Worm (Caenorhabditis elegans) whole organism, L4 larva: ENCODE measurements around the gene tsn-1.

Experiments used
- D1046.2 ChIP-seq: fragments of 200-800 bp; sonication (Bioruptor generic); IDR thresholded peaks from 2 replicates; pipeline ENCODE4 v1.3.6; 2022; ENCODE audit warnings: missing genetic modification characterization, missing compliant biosample characterization
- F10B5.3 ChIP-seq: sonication (generic microtip); optimal IDR thresholded peaks from 2 replicates; lab custom pipeline; 2016; ENCODE audit warnings: mild to moderate bottlenecking, missing genetic modification characterization, missing compliant biosample characterization
- Y75B8A.6 ChIP-seq: fragments of 200-800 bp; sonication (Bioruptor generic); IDR thresholded peaks from 2 replicates; pipeline ENCODE4 v1.3.6; 2022; ENCODE audit warnings: missing genetic modification reagents, missing genetic modification characterization, missing compliant biosample characterization
- ZK337.2 ChIP-seq: fragments of 200-800 bp; sonication (Bioruptor generic); IDR thresholded peaks from 2 replicates; pipeline ENCODE4 v1.3.6; 2022; ENCODE audit warnings: missing genetic modification reagents, missing genetic modification characterization, missing compliant biosample characterization
- attf-4 ChIP-seq: sonication (generic microtip); optimal IDR thresholded peaks from 3 replicates; lab custom pipeline; 2017; ENCODE audit warnings: missing biosample characterization, missing genetic modification characterization
- ceh-20 ChIP-seq: fragments of 200-800 bp; sonication (Bioruptor generic); IDR thresholded peaks from 2 replicates; pipeline ENCODE4 v1.3.6; 2022; ENCODE audit warnings: missing genetic modification reagents, missing genetic modification characterization, missing compliant biosample characterization
- ceh-62 ChIP-seq: sonication (generic microtip); optimal IDR thresholded peaks from 2 replicates; lab custom pipeline; 2017; ENCODE audit warnings: missing biosample characterization, missing genetic modification characterization
- ces-1 ChIP-seq: fragments of 150-350 bp; sonication (generic microtip); optimal IDR thresholded peaks from 4 replicates; lab custom pipeline; 2014; ENCODE audit warnings: missing biosample characterization, missing genetic modification reagents, missing genetic modification characterization
- daf-16 ChIP-seq, 3 experiments: sonication (generic microtip); optimal IDR thresholded peaks; 2 replicates each; lab custom pipeline; 2016 to 2017; ENCODE audit warnings: missing genetic modification characterization in 3 of 3, missing genetic modification reagents in 3 of 3, mild to moderate bottlenecking in 2 of 3, missing compliant biosample characterization in 2 of 3, missing biosample characterization in 1 of 3, moderate library complexity in 1 of 3
- dmd-6 ChIP-seq: fragments of 200-800 bp; sonication (Bioruptor generic); IDR thresholded peaks from 2 replicates; pipeline ENCODE4 v1.3.6; 2022; ENCODE audit warnings: missing genetic modification reagents, missing genetic modification characterization, missing compliant biosample characterization
- dpl-1 ChIP-seq: fragments of 150-350 bp; optimal IDR thresholded peaks from 2 replicates; lab custom pipeline; 2014; ENCODE audit warnings: missing biosample characterization, missing genetic modification reagents, missing genetic modification characterization
- fkh-10 ChIP-seq: fragments of 150-350 bp; optimal IDR thresholded peaks from 2 replicates; lab custom pipeline; 2014; ENCODE audit warnings: missing biosample characterization, missing genetic modification reagents, missing genetic modification characterization
- hlh-11 ChIP-seq: fragments of 200-800 bp; sonication (Bioruptor generic); optimal IDR thresholded peaks from 2 replicates; lab custom pipeline; 2018; ENCODE audit warnings: mild to moderate bottlenecking, missing genetic modification characterization, missing compliant biosample characterization
- jun-1 ChIP-seq: fragments of 150-350 bp; optimal IDR thresholded peaks from 2 replicates; lab custom pipeline; 2014; ENCODE audit warnings: missing biosample characterization, missing genetic modification reagents, missing genetic modification characterization
- lin-1 ChIP-seq: fragments of 200-800 bp; sonication (Bioruptor generic); IDR thresholded peaks from 2 replicates; pipeline ENCODE4 v1.3.6; 2022; ENCODE audit warnings: missing genetic modification reagents, missing genetic modification characterization, missing compliant biosample characterization
- lin-15B ChIP-seq: fragments of 150-350 bp; sonication (generic microtip); optimal IDR thresholded peaks from 3 replicates; lab custom pipeline; 2014; ENCODE audit warnings: missing biosample characterization, missing genetic modification characterization
- lin-29 ChIP-seq: fragments of 200-800 bp; sonication (Bioruptor generic); IDR thresholded peaks from 2 replicates; pipeline ENCODE4 v1.3.6; 2022; ENCODE audit warnings: missing genetic modification reagents, missing genetic modification characterization, missing compliant biosample characterization
- lsy-2 ChIP-seq, 2 experiments: fragments of 150-350 bp in 1 of 2; sonication (generic microtip) in 1 of 2; optimal IDR thresholded peaks; 2 replicates each; lab custom pipeline; 2014 to 2017; ENCODE audit warnings: missing biosample characterization in 2 of 2, missing genetic modification characterization in 2 of 2
- madf-9 ChIP-seq: fragments of 200-800 bp; sonication (Bioruptor generic); conservative IDR thresholded peaks from 2 replicates; pipeline ENCODE4 v1.3.6; 2022; ENCODE audit warnings: missing genetic modification reagents, missing genetic modification characterization, missing compliant biosample characterization
- mxl-2 ChIP-seq: fragments of 200-800 bp; sonication (Bioruptor generic); conservative IDR thresholded peaks from 2 replicates; pipeline ENCODE4 v1.3.6; 2022; ENCODE audit warnings: missing genetic modification reagents, missing genetic modification characterization, missing compliant biosample characterization
- nhr-237 ChIP-seq: sonication (generic microtip); optimal IDR thresholded peaks from 2 replicates; lab custom pipeline; 2017; ENCODE audit warnings: missing biosample characterization, missing genetic modification characterization
- nhr-25 ChIP-seq: sonication (generic microtip); optimal IDR thresholded peaks from 2 replicates; lab custom pipeline; 2017; ENCODE audit warnings: missing genetic modification characterization, mild to moderate bottlenecking, missing compliant biosample characterization, antibody characterized with exemption, moderate library complexity, borderline replicate concordance; ENCODE audit not compliant: insufficient read depth
- nhr-28 ChIP-seq: fragments of 150-350 bp; optimal IDR thresholded peaks from 2 replicates; lab custom pipeline; 2014; ENCODE audit warnings: missing biosample characterization, missing genetic modification characterization
- nhr-41 ChIP-seq: fragments of 200-800 bp; sonication (Bioruptor generic); IDR thresholded peaks from 2 replicates; pipeline ENCODE4 v1.3.6; 2022; ENCODE audit warnings: missing genetic modification reagents, missing genetic modification characterization, missing compliant biosample characterization
- nhr-48 ChIP-seq: sonication (generic microtip); optimal IDR thresholded peaks from 2 replicates; lab custom pipeline; 2016; ENCODE audit warnings: mild to moderate bottlenecking, missing genetic modification characterization, missing compliant biosample characterization
- nhr-76 ChIP-seq: fragments of 150-350 bp; optimal IDR thresholded peaks from 2 replicates; lab custom pipeline; 2014; ENCODE audit warnings: missing biosample characterization, missing genetic modification characterization
- nhr-77 ChIP-seq: fragments of 150-350 bp; optimal IDR thresholded peaks from 2 replicates; lab custom pipeline; 2014; ENCODE audit warnings: missing biosample characterization, missing genetic modification characterization
- pqm-1 ChIP-seq: sonication (generic microtip); optimal IDR thresholded peaks from 2 replicates; lab custom pipeline; 2017; ENCODE audit warnings: missing biosample characterization, missing genetic modification characterization
- rbr-2 ChIP-seq: sonication (generic microtip); optimal IDR thresholded peaks from 2 replicates; lab custom pipeline; 2016; ENCODE audit warnings: missing genotype, missing genetic modification characterization, missing compliant biosample characterization
- sdz-12 ChIP-seq: fragments of 200-800 bp; sonication (Bioruptor generic); optimal IDR thresholded peaks from 2 replicates; lab custom pipeline; 2018; ENCODE audit warnings: mild to moderate bottlenecking, missing genetic modification characterization, missing compliant biosample characterization
- set-16 ChIP-seq: fragments of 200-800 bp; sonication (Bioruptor generic); IDR thresholded peaks from 2 replicates; pipeline ENCODE4 v1.3.6; 2022; ENCODE audit warnings: missing genetic modification reagents, missing genetic modification characterization, missing compliant biosample characterization
- snpc-4 ChIP-seq: fragments of 150-350 bp; optimal IDR thresholded peaks from 2 replicates; lab custom pipeline; 2014; ENCODE audit warnings: missing biosample characterization, missing genetic modification characterization
- spr-1 ChIP-seq: sonication (generic microtip); optimal IDR thresholded peaks from 2 replicates; lab custom pipeline; 2016; ENCODE audit warnings: mild to moderate bottlenecking, missing genetic modification characterization, missing compliant biosample characterization
- spr-3 ChIP-seq: fragments of 200-800 bp; sonication (Bioruptor generic); optimal IDR thresholded peaks from 2 replicates; lab custom pipeline; 2018; ENCODE audit warnings: mild to moderate bottlenecking, missing genetic modification characterization, missing compliant biosample characterization
- unc-62 ChIP-seq, 3 experiments: fragments of 150-350 bp in 1 of 3; sonication (generic microtip); optimal IDR thresholded peaks in 2 of 3; peaks in 1 of 3; 1 replicate in 1 of 3; 2 replicates in 2 of 3; lab custom pipeline; 2014 to 2017; ENCODE audit warnings: missing biosample characterization in 3 of 3, missing genetic modification characterization in 3 of 3, missing genetic modification reagents in 3 of 3, missing genotype in 1 of 3
- vab-7 ChIP-seq: fragments of 200-800 bp; sonication (Bioruptor generic); IDR thresholded peaks from 2 replicates; pipeline ENCODE4 v1.3.6; 2022; ENCODE audit warnings: missing genetic modification reagents, missing genetic modification characterization, missing compliant biosample characterization
- ztf-7 ChIP-seq: fragments of 150-350 bp; optimal IDR thresholded peaks from 2 replicates; lab custom pipeline; 2014; ENCODE audit warnings: missing biosample characterization, missing genetic modification characterization

The tsn-1 gene

ce11 chrII:4672584-4673110 lies 34.0 kb upstream of the tsn-1 start, which contains the start of the genes clec-140 and hmg-11 (continued):
- TF ChIP-seq dpl-1 (GFP tag; lab: Kevin White, UChicago) (peak; percentile 40), unc-62 (GFP tag; optimal IDR thresholded peaks at IDR 0.05 in 1 of 2; lab: Kevin White, UChicago) (no peak), unc-62 (tag; optimal IDR thresholded peaks at IDR 0.05; lab: Kevin White, UChicago) (no peak), nhr-25 (tag; lab: Kevin White, UChicago) (peak; percentile 61), dmd-6 (GFP tag; lab: Robert Waterston, UW) (peak; percentile 44), jun-1 (tag; lab: Kevin White, UChicago) (no peak)

- TF ChIP-seq set-16 (GFP tag; lab: Robert Waterston, UW) = peak; percentile 72
- TF ChIP-seq ZK337.2 (GFP tag; lab: Robert Waterston, UW) = no peak
- 0 out of 2 replicates have a peak, but pooled peaks have one; percentile 2 for TF ChIP-seq mxl-2 (GFP tag; lab: Robert Waterston, UW)
Observed at ce11 chrII:4673242-4673641, 33.4 kb upstream of the tsn-1 start.

ce11 chrII:4673670-4674069 lies 33.0 kb upstream of the tsn-1 start:
- no peak for TF ChIP-seq ces-1 (GFP tag; lab: Kevin White, UChicago)
- TF ChIP-seq ceh-62 (tag; lab: Kevin White, UChicago) = no peak
- TF ChIP-seq vab-7 (GFP tag; lab: Robert Waterston, UW) = no peak
- no peak for TF ChIP-seq ztf-7
- TF ChIP-seq nhr-41 (GFP tag; lab: Robert Waterston, UW) = no peak
- TF ChIP-seq attf-4 (tag; lab: Kevin White, UChicago) = no peak
- no peak for TF ChIP-seq snpc-4 (tag; lab: Kevin White, UChicago)
- TF ChIP-seq, all 104 proteins: peak for 0

- TF ChIP-seq nhr-237 (tag; lab: Kevin White, UChicago) = no peak
- peak; percentile 27 for TF ChIP-seq hlh-11 (tag; lab: Kevin White, UChicago)
- TF ChIP-seq ceh-20 (GFP tag; lab: Robert Waterston, UW) = no peak
- TF ChIP-seq attf-4 (tag; lab: Kevin White, UChicago) = no peak
- TF ChIP-seq Y75B8A.6 (GFP tag; lab: Robert Waterston, UW) = no peak
- peak in 1 of 2 experiments; percentile 11 for TF ChIP-seq lsy-2 (tag; optimal IDR thresholded peaks at IDR 0.05; lab: Kevin White, UChicago)
- TF ChIP-seq nhr-77 (tag; lab: Kevin White, UChicago) = peak; percentile 45
- 0 out of 2 replicates have a peak, but pooled peaks have one; percentile 42 for TF ChIP-seq lin-1 (GFP tag; lab: Robert Waterston, UW)
- TF ChIP-seq pqm-1 (tag; lab: Kevin White, UChicago) = peak; percentile 98
- TF ChIP-seq daf-16 (GFP tag; optimal IDR thresholded peaks at IDR 0.05; lab: Kevin White, UChicago) = no peak
- TF ChIP-seq daf-16 (tag; optimal IDR thresholded peaks at IDR 0.05; lab: Kevin White, UChicago) = peak; percentile 66
- peak; percentile 84 for TF ChIP-seq nhr-28
- peak; percentile 21 for TF ChIP-seq nhr-48
- peak; percentile 70 for TF ChIP-seq dmd-6 (GFP tag; lab: Robert Waterston, UW)
- TF ChIP-seq, all 104 proteins: peak for 9
Observed at ce11 chrII:4674188-4674587, 32.4 kb upstream of the tsn-1 start.

- TF ChIP-seq F10B5.3 (tag; lab: Kevin White, UChicago) = no peak
- no peak for TF ChIP-seq nhr-41 (GFP tag; lab: Robert Waterston, UW)
- no peak for TF ChIP-seq lin-29 (GFP tag; lab: Robert Waterston, UW)
- TF ChIP-seq nhr-76 (tag; lab: Kevin White, UChicago) = no peak
- no peak for TF ChIP-seq vab-7 (GFP tag; lab: Robert Waterston, UW)
- no peak for TF ChIP-seq pqm-1 (tag; lab: Kevin White, UChicago)
- TF ChIP-seq sdz-12 (GFP tag; lab: Kevin White, UChicago) = no peak
- TF ChIP-seq lin-1 (GFP tag; lab: Robert Waterston, UW) = no peak
- no peak for TF ChIP-seq Y75B8A.6 (GFP tag; lab: Robert Waterston, UW)
- no peak for TF ChIP-seq spr-1
- no peak for TF ChIP-seq madf-9
- TF ChIP-seq fkh-10 (GFP tag; lab: Kevin White, UChicago) = no peak
- no peak for TF ChIP-seq ceh-20 (GFP tag; lab: Robert Waterston, UW)
- TF ChIP-seq spr-3 (GFP tag; lab: Kevin White, UChicago) = no peak
- no peak for TF ChIP-seq D1046.2
- no peak for TF ChIP-seq rbr-2 (tag; lab: Kevin White, UChicago)
- no peak for TF ChIP-seq snpc-4 (tag; lab: Kevin White, UChicago)
- TF ChIP-seq lin-15B (tag; lab: Kevin White, UChicago) = no peak
- TF ChIP-seq, all 104 proteins: peak for 0
Observed at ce11 chrII:4675481-4675880, 31.1 kb upstream of the tsn-1 start, which contains the start of gene T05A7.3. Gene T05A7.3 (plus strand): TSS chrII:4675781.
